Fruit fly (Drosophila melanogaster): ENCODE data around the gene CG32683.

CG32683 gene

DNA sequence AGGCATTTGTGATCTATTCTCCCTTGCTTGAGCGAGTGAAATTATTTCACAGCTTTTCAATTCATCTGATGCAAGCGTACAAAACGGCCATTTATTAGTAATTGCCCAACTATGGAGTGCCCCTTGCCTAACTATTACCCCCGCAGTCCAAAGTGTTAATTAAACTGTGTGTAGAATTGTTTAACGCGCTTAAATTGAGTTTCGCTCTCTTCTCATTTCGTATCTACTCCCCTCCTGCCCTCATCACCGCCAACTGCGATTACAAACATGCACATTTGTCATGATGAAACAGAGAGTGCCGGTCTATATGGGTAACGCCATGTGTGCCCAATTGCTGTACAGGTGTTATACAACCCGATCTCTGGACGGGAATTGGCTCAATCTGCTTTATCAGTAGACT is 84.9 kb downstream of the CG32683 start:
- TF ChIP-seq CG13894 (tag; optimal IDR thresholded peaks at IDR 0.05) = no peak
- no peak for TF ChIP-seq CHES-1-like (GFP tag; optimal IDR thresholded peaks at IDR 0.05)
- no peak for TF ChIP-seq Fer1 (GFP tag; optimal IDR thresholded peaks at IDR 0.05)
- TF ChIP-seq otp (GFP tag; IDR thresholded peaks at IDR 0.05) = peak; percentile 72; the same call in 2 of the 3 replicates
- no peak for TF ChIP-seq CG10147 (GFP tag; optimal IDR thresholded peaks at IDR 0.05)
- peak; percentile 52; the same call in 1 of the 2 replicates for TF ChIP-seq crol (GFP tag; IDR thresholded peaks at IDR 0.05)
- no peak for TF ChIP-seq kah (GFP tag; optimal IDR thresholded peaks at IDR 0.05)
- TF ChIP-seq Med (GFP tag) = peak; percentile 41
- peak in 1 of 2 experiments; percentile 80 for TF ChIP-seq Pdp1 (GFP tag; optimal IDR thresholded peaks at IDR 0.05)
- no peak for TF ChIP-seq Opbp (GFP tag; IDR thresholded peaks at IDR 0.05; ENCODE audit: partially characterized antibody)

DNA sequence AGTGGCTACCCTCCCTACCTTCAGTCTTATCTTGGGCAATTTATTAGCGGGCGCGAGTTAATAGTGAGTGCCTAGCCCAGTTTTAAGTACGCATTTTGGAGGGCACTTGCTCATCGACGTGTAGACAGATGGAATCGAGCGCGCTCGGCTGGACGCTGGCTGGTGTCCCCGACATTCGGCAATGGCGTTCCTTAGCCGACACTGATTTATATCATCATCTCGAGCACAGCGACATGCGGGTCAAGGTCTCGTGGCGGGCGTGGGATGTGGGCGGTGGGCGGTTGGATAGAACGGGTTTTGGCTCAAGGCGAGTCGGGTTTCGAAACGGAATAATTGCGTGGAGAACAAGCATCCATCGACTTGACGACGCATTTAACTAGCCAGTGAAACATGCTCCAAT is 85.4 kb downstream of the CG32683 start:
- TF ChIP-seq CG18764 (GFP tag; optimal IDR thresholded peaks at IDR 0.05) (no peak), fd64A (GFP tag; optimal IDR thresholded peaks at IDR 0.05) (no peak), CoRest (tag; optimal IDR thresholded peaks at IDR 0.05) (no peak), CG7745 (tag; optimal IDR thresholded peaks at IDR 0.05) (no peak), ranshi (GFP tag; IDR thresholded peaks at IDR 0.05) (no peak), chm (GFP tag; IDR thresholded peaks at IDR 0.05) (no peak), hb (GFP tag; IDR thresholded peaks at IDR 0.05; ENCODE audit: partially characterized antibody) (no peak), ato (GFP tag; IDR thresholded peaks at IDR 0.05; ENCODE audit: partially characterized antibody) (no peak), croc (GFP tag; conservative IDR thresholded peaks at IDR 0.05) (no peak), Lhr (GFP tag; optimal IDR thresholded peaks at IDR 0.05) (no peak), chinmo (GFP tag; IDR thresholded peaks at IDR 0.05; ENCODE audit: partially characterized antibody) (no peak), CG8765 (GFP tag; IDR thresholded peaks at IDR 0.05) (no peak), Deaf1 (tag; optimal IDR thresholded peaks at IDR 0.05) (peak; percentile 44), ssp (GFP tag; IDR thresholded peaks at IDR 0.05) (no peak), ci (GFP tag; IDR thresholded peaks at IDR 0.05) (0 out of 3 replicates have a peak, but pooled peaks have one; percentile 32), sim (GFP tag; IDR thresholded peaks at IDR 0.05) (no peak), CG11695 (GFP tag; IDR thresholded peaks at IDR 0.05) (no peak), exex (tag; optimal IDR thresholded peaks at IDR 0.05) (peak; percentile 49), sr (GFP tag; IDR thresholded peaks at IDR 0.05) (peak; percentile 51; the same call in 1 of the 3 replicates), CG12769 (tag; optimal IDR thresholded peaks at IDR 0.05) (peak; percentile 57), Nf-YA (GFP tag; IDR thresholded peaks at IDR 0.05) (no peak), CG2199 (GFP tag; IDR thresholded peaks at IDR 0.05) (no peak), chif (GFP tag; optimal IDR thresholded peaks at IDR 0.05) (no peak), CG10462 (GFP tag; optimal IDR thresholded peaks at IDR 0.05) (no peak), ham (GFP tag; IDR thresholded peaks at IDR 0.05) (no peak), CG13624 (GFP tag; optimal IDR thresholded peaks at IDR 0.05) (no peak), gro (GFP tag; optimal IDR thresholded peaks at IDR 0.05) (no peak), HLH3B (GFP tag; IDR thresholded peaks at IDR 0.05) (no peak), Dref (GFP tag; IDR thresholded peaks at IDR 0.05) (no peak), CG7271 (tag; optimal IDR thresholded peaks at IDR 0.05) (no peak), gce (GFP tag; IDR thresholded peaks at IDR 0.05) (no peak), hkb (optimal IDR thresholded peaks at IDR 0.05) (no peak), hkb (GFP tag; IDR thresholded peaks at IDR 0.05) (no peak), Nf-YB (GFP tag; optimal IDR thresholded peaks at IDR 0.05) (no peak), CG5245 (GFP tag; optimal IDR thresholded peaks at IDR 0.05) (no peak), CG2678 (tag; optimal IDR thresholded peaks at IDR 0.05) (no peak), Kr (GFP tag; optimal IDR thresholded peaks at IDR 0.05) (no peak), kni (GFP tag; optimal IDR thresholded peaks at IDR 0.05) (no peak), CG10543 (GFP tag; optimal IDR thresholded peaks at IDR 0.05) (peak; percentile 21), sug (tag; optimal IDR thresholded peaks at IDR 0.05) (peak; percentile 25), CG11696 (GFP tag; IDR thresholded peaks at IDR 0.05) (no peak)

Data from whole organism, embryonic.